Worm (Caenorhabditis elegans): ENCODE data around the gene srj-13.

DNA sequence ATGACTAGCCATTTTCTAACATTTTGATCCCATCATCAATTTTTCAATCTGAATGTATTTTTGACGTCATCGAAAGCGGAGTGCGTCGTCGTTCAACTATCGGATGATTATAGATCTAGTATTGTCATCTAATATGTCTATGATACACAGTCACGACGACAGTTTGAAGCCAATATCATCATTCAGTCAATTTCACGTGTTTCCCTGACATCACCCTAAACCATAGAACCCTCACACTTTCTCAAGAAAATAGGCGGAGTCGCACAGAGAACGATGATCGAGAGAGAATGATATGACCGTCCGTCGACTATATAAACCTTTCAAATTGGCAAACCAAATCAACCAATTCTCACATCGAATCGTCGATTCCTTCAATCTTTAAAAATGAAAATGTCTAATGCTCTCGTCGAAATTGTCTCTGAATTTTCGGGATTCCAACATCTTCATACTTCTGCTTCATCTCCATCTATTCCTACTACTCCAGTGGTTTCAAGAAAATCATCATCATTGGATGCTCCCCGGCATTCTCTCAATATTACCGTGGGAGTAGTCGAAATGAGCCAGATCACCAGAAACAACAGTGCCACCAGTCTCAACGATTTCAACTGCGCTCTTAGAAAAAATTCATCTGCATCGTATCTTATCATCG, 13.4 kb downstream of the srj-13 start, which contains the start of gene F18E3.13:
- TF ChIP-seq sptf-1 (tag; optimal IDR thresholded peaks at IDR 0.05) (no peak), nhr-28 (tag; optimal IDR thresholded peaks at IDR 0.05) (no peak), unc-62 (GFP tag; optimal IDR thresholded peaks at IDR 0.05) (peak; percentile 69)
